Worm (Caenorhabditis elegans) whole organism, mixed stage, embryonic: ENCODE data around the gene W10G11.1.

Source experiments
- M03D4.4 ChIP-seq: sonication (generic microtip); optimal IDR thresholded peaks from 2 replicates; lab custom pipeline; 2017; ENCODE audit warnings: mild to moderate bottlenecking, missing genetic modification characterization, missing compliant biosample characterization
- bed-3 ChIP-seq: fragments of 200-800 bp; sonication (Bioruptor generic); optimal IDR thresholded peaks from 3 replicates; lab custom pipeline; 2018; ENCODE audit warnings: mild to moderate bottlenecking, missing genetic modification characterization, moderate library complexity, missing compliant biosample characterization
- blmp-1 ChIP-seq: fragments of 150-350 bp; optimal IDR thresholded peaks from 2 replicates; lab custom pipeline; 2014; ENCODE audit warnings: missing biosample characterization, missing genetic modification characterization
- ceh-39 ChIP-seq: fragments of 150-350 bp; optimal IDR thresholded peaks from 2 replicates; lab custom pipeline; 2014; ENCODE audit warnings: missing biosample characterization, missing genetic modification characterization
- ceh-83 ChIP-seq: fragments of 200-800 bp; sonication (Bioruptor generic); optimal IDR thresholded peaks from 2 replicates; lab custom pipeline; 2018; ENCODE audit warnings: mild to moderate bottlenecking, missing genetic modification characterization, missing compliant biosample characterization
- cnd-1 ChIP-seq: fragments of 200-800 bp; sonication (Bioruptor generic); optimal IDR thresholded peaks from 2 replicates; lab custom pipeline; 2018; ENCODE audit warnings: mild to moderate bottlenecking, missing genetic modification characterization, missing compliant biosample characterization
- elt-1 ChIP-seq: sonication (generic microtip); optimal IDR thresholded peaks from 2 replicates; lab custom pipeline; 2017; ENCODE audit warnings: missing genetic modification characterization, mild to moderate bottlenecking, missing compliant biosample characterization, antibody characterized with exemption, moderate library complexity, borderline replicate concordance; ENCODE audit not compliant: insufficient read depth
- elt-3 ChIP-seq: fragments of 150-350 bp; optimal IDR thresholded peaks from 2 replicates; lab custom pipeline; 2014; ENCODE audit warnings: missing biosample characterization, missing genetic modification characterization
- flh-1 ChIP-seq: fragments of 200-800 bp; sonication (Bioruptor generic); optimal IDR thresholded peaks from 2 replicates; lab custom pipeline; 2018; ENCODE audit warnings: mild to moderate bottlenecking, missing genetic modification characterization, moderate library complexity, missing compliant biosample characterization
- ham-2 ChIP-seq: fragments of 200-800 bp; sonication (Bioruptor generic); optimal IDR thresholded peaks from 2 replicates; lab custom pipeline; 2018; ENCODE audit warnings: mild to moderate bottlenecking, missing genetic modification characterization, missing compliant biosample characterization
- hlh-1 ChIP-seq: fragments of 150-350 bp; optimal IDR thresholded peaks from 2 replicates; lab custom pipeline; 2014; ENCODE audit warnings: missing biosample characterization, missing genetic modification reagents, missing genetic modification characterization
- lin-13 ChIP-seq: fragments of 150-350 bp; optimal IDR thresholded peaks from 2 replicates; lab custom pipeline; 2014; ENCODE audit warnings: missing biosample characterization, missing genetic modification characterization
- lin-32 ChIP-seq: fragments of 200-800 bp; sonication (Bioruptor generic); optimal IDR thresholded peaks from 2 replicates; lab custom pipeline; 2018; ENCODE audit warnings: mild to moderate bottlenecking, missing genetic modification characterization, missing compliant biosample characterization
- lsy-2 ChIP-seq: fragments of 150-350 bp; optimal IDR thresholded peaks from 2 replicates; lab custom pipeline; 2014; ENCODE audit warnings: missing biosample characterization, missing genetic modification characterization
- mep-1 ChIP-seq: fragments of 150-350 bp; optimal IDR thresholded peaks from 2 replicates; lab custom pipeline; 2017; ENCODE audit warnings: missing biosample characterization, missing genetic modification reagents, missing genetic modification characterization, inconsistent platforms
- mls-2 ChIP-seq: sonication (generic microtip); optimal IDR thresholded peaks from 2 replicates; lab custom pipeline; 2016; ENCODE audit warnings: mild to moderate bottlenecking, missing genetic modification characterization, moderate library complexity, missing compliant biosample characterization
- nhr-12 ChIP-seq: fragments of 150-350 bp; optimal IDR thresholded peaks from 2 replicates; lab custom pipeline; 2014; ENCODE audit warnings: missing biosample characterization, missing genetic modification characterization
- nhr-2 ChIP-seq: fragments of 150-350 bp; optimal IDR thresholded peaks from 2 replicates; lab custom pipeline; 2014; ENCODE audit warnings: missing biosample characterization, missing genetic modification characterization
- nhr-237 ChIP-seq: fragments of 150-350 bp; optimal IDR thresholded peaks from 2 replicates; lab custom pipeline; 2014; ENCODE audit warnings: missing biosample characterization, missing genetic modification characterization
- nhr-28 ChIP-seq: fragments of 150-350 bp; optimal IDR thresholded peaks from 2 replicates; lab custom pipeline; 2014; ENCODE audit warnings: missing biosample characterization, missing genetic modification characterization
- nhr-76 ChIP-seq: sonication (generic microtip); optimal IDR thresholded peaks from 2 replicates; lab custom pipeline; 2017; ENCODE audit warnings: missing biosample characterization, missing genetic modification characterization
- pha-4 ChIP-seq: fragments of 150-350 bp; optimal IDR thresholded peaks from 2 replicates; lab custom pipeline; 2018; ENCODE audit warnings: missing biosample characterization, missing genetic modification reagents, missing genetic modification characterization
- sem-2 ChIP-seq: fragments of 200-800 bp; sonication (Bioruptor generic); optimal IDR thresholded peaks from 2 replicates; lab custom pipeline; 2018; ENCODE audit warnings: mild to moderate bottlenecking, missing genetic modification characterization, missing compliant biosample characterization
- snpc-4 ChIP-seq: fragments of 150-350 bp; optimal IDR thresholded peaks from 2 replicates; lab custom pipeline; 2014; ENCODE audit warnings: missing biosample characterization, missing genetic modification characterization
- tbx-8 ChIP-seq: fragments of 200-800 bp; sonication (Bioruptor generic); optimal IDR thresholded peaks from 2 replicates; lab custom pipeline; 2018; ENCODE audit warnings: mild to moderate bottlenecking, missing genetic modification characterization, moderate library complexity, missing compliant biosample characterization
- unc-120 ChIP-seq: sonication (generic microtip); optimal IDR thresholded peaks from 2 replicates; lab custom pipeline; 2017; ENCODE audit warnings: missing genetic modification characterization, missing compliant biosample characterization; ENCODE audit not compliant: poor library complexity, severe bottlenecking
- unc-39 ChIP-seq: fragments of 150-350 bp; optimal IDR thresholded peaks from 2 replicates; lab custom pipeline; 2014; ENCODE audit warnings: missing biosample characterization, missing genetic modification characterization
- ztf-11 ChIP-seq: fragments of 150-350 bp; optimal IDR thresholded peaks from 2 replicates; lab custom pipeline; 2014; ENCODE audit warnings: missing biosample characterization, missing genetic modification characterization

Gene W10G11.1

DNA sequence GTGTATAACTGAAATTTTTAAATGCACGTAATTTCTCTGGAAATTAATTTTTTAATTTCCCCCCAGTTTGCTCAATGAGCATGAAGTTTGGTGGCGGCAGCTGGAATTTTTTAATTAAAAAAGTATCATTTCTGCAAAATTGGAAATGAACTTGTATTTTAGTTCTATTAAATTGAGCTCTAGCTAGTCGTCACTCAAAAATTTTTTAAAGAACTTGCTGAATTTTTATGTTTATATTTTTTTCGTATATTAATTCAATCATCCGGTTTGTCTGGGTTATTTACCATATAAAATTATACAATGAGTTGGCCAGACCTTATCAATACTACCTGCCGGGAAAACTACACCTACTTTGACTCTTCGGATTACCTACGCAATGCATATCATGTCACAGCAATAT is 21.3 kb upstream of the W10G11.1 start, which contains the start of gene srh-59:
Gene srh-59 (plus strand): TSS at position 301 of the 400 bp plus-strand sequence.
- TF ChIP-seq nhr-2: no peak

DNA sequence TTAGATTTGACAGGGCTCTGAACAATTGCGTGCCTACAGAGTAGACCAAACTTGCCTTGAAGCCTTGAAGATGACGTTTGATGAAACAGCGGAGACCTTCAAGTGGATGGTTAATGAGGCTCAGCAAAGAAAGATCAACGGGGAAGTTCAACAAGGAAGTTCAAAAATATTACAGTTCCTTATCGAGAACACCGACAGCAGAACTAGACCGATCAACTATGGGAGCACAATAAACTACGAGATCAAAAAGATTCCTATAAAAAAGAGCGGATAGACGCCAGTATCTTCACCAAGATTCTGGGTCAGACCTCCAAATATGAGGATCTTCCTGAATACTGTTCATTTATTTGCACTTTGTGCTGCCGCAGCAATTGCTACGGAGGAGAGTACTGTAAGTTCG is 19.3 kb upstream of the W10G11.1 start, which contains the start of gene clec-134:
Gene clec-134 (plus strand): TSS at position 301 of the 400 bp plus-strand sequence.
- no peak for TF ChIP-seq elt-3
- TF ChIP-seq blmp-1 (tag; lab: Kevin White, UChicago): no peak
- TF ChIP-seq bed-3 (GFP tag; lab: Kevin White, UChicago): no peak
- TF ChIP-seq mep-1 (tag; lab: Kevin White, UChicago): no peak
- TF ChIP-seq ceh-83 (GFP tag; lab: Kevin White, UChicago): no peak
- no peak for TF ChIP-seq unc-120 (tag; lab: Kevin White, UChicago)

DNA sequence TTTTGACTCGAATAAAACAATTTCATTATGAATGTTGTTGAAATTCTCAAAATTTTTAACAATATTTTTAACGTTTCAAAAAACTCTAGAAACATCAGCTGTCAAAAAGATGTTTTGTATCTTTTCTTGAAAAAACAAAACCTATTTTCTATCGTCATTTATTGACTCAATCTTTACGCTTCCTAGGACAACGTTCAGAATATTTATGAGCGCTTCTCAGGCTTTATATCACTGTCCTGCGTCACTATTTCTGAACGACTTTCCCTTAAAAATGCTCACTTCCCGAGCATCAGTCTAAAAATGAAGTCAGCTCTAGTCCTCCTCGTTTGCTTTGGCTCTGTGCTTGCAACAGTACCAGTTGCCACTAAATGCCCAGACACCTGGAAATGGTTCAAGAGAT is 17.6 kb upstream of the W10G11.1 start, which contains the start of gene clec-133:
Gene clec-133 (plus strand): TSS at position 301 of the 400 bp plus-strand sequence.
- TF ChIP-seq nhr-237: no peak

DNA sequence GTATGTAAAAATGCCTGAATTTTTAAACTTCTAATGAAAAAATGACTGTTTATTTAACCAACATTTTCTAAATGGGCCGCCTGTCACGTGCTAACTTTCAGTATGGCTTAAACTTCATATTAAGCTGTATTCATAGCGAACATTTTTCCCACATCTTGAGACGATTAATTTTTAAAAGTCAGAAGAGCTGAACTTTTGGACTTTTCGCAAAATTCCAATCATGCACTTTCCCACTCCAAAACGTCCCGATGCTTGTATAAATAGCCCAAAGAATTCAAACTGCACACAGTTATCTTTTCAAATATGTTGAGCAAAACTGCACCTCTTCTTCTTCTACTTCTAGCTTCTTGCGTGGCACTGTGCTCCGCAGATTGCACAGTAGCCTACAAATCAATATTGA is 16.2 kb upstream of the W10G11.1 start, which contains the start of gene clec-132:
Gene clec-132 (plus strand): TSS at position 301 of the 400 bp plus-strand sequence.
- no peak for TF ChIP-seq nhr-237
- TF ChIP-seq lin-32: no peak
- no peak for TF ChIP-seq unc-39
- TF ChIP-seq tbx-8: no peak
- no peak for TF ChIP-seq mep-1 (tag; lab: Kevin White, UChicago)
- no peak for TF ChIP-seq unc-120 (tag; lab: Kevin White, UChicago)
- no peak for TF ChIP-seq bed-3 (GFP tag; lab: Kevin White, UChicago)
- no peak for TF ChIP-seq snpc-4 (tag; lab: Kevin White, UChicago)
- TF ChIP-seq pha-4: no peak
- no peak for TF ChIP-seq nhr-12
- no peak for TF ChIP-seq nhr-2
- no peak for TF ChIP-seq ztf-11 (tag; lab: Kevin White, UChicago)
- no peak for TF ChIP-seq elt-1
- TF ChIP-seq lsy-2: no peak
- TF ChIP-seq flh-1 (GFP tag; lab: Kevin White, UChicago): no peak
- no peak for TF ChIP-seq M03D4.4
- no peak for TF ChIP-seq nhr-28 (tag; lab: Kevin White, UChicago)
- TF ChIP-seq mls-2 (tag; lab: Kevin White, UChicago): no peak

DNA sequence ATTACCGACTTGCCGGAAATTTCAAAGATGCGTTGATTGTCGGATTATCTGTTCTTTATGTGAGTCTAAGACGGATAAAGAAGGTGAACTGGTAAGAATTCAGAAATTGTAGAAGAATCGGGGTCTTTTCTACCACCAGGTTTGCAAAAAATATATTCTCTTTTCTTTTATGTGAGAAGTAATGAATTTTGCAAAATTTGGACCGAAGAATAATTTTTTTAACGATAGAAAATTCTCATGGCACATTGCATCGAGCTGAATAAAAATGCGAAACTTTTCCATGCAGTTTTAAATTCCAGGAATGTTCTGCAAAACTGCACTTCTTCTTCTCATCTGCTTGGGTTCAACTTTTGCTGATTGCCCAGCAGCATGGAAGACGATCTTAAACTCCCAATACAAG is 12.8 kb upstream of the W10G11.1 start, which contains the start of gene clec-130:
Gene clec-130 (plus strand): TSS at position 301 of the 400 bp plus-strand sequence.
- TF ChIP-seq tbx-8 (no peak), hlh-1 (no peak), lin-13 (no peak), nhr-237 (no peak), unc-120 (tag; lab: Kevin White, UChicago) (no peak)
- TF ChIP-seq, all 35 proteins: peak for 0

DNA sequence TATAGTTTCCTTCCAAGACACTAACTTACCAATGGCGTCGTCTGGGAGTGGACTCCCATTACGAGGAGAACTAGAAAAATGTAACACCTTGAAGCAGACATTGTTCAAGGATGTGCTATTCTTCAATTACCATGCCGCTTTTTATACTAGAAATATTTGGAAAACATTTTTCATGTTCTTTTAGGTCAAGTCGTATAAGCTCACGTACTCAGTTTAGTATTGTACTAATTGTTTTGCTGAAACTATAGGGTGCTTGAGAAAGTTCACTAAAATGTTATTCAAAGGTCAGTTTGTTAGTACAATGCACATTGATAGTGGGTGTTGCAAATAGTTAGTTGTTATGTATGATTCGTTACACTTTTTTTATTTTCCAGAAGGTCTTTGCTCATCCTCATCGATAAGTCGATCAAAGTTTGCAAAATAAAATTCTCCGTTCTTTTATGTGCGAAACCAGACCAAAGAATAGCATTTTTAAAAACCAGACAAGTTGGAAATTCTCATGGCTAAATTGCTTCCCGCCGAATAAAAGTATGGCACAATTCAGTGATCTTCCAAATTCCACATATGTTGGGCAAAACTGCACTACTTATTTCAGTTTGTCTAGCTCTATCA is 10.5 kb upstream of the W10G11.1 start, which contains the start of the genes clec-128 and clec-129:
Gene clec-128 (minus strand): TSS at position 101 of the 612 bp plus-strand sequence.
Gene clec-129 (plus strand): TSS at position 562 of the 612 bp plus-strand sequence.
- TF ChIP-seq elt-3 (no peak), M03D4.4 (no peak), unc-39 (no peak), nhr-12 (no peak), snpc-4 (tag; lab: Kevin White, UChicago) (no peak), cnd-1 (no peak), sem-2 (GFP tag; lab: Kevin White, UChicago) (no peak), lin-32 (no peak)
- TF ChIP-seq, all 35 proteins: peak for 0

DNA sequence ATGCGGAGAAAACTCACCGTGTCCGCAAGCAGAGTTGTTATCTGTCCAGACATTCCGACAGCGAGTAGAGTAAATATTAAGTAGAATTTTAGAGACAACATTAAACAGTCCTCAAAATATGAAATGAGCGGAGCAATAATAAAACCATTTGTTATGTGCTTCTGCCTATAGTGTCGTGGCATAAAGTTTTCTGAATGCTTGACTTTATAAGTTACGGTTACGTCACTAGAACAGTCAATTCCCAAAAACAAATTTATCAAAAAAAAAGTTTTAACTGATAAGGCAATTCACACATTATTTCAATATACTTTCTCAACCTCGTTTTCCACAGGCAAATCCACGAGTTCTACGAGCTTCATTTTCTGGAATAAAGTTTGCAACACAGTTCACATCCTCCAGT is 8.6 kb upstream of the W10G11.1 start, which contains the start of gene clec-127:
Gene clec-127 (minus strand): TSS at position 101 of the 400 bp plus-strand sequence.
- TF ChIP-seq ham-2 (GFP tag; lab: Kevin White, UChicago): no peak
- no peak for TF ChIP-seq ceh-39 (tag; lab: Kevin White, UChicago)
- TF ChIP-seq unc-39: no peak
- no peak for TF ChIP-seq pha-4
- no peak for TF ChIP-seq bed-3 (GFP tag; lab: Kevin White, UChicago)
- TF ChIP-seq nhr-76 (tag; lab: Kevin White, UChicago): no peak
- TF ChIP-seq elt-1: no peak
- TF ChIP-seq, all 35 proteins: peak for 0
